Fruit fly (Drosophila melanogaster) whole organism, adult: ENCODE results near the gene CG10907.
A peak's percentile ranks its signal among the peaks of the same experiment; 100 is the strongest.

Experiments
- CG11617 ChIP-seq: fragments of 200-800 bp; sonication (Bioruptor generic); optimal IDR thresholded peaks from 2 replicates; lab custom pipeline; 2017; ENCODE audit warnings: mild to moderate bottlenecking, missing biosample characterization, missing genetic modification reagents, missing genetic modification characterization
- CG14711 ChIP-seq: fragments of 200-800 bp; sonication (Bioruptor generic); optimal IDR thresholded peaks from 2 replicates; lab custom pipeline; 2018; ENCODE audit warnings: missing biosample characterization, mild to moderate bottlenecking, missing genetic modification characterization, moderate library complexity
- CG1620 ChIP-seq: fragments of 200-800 bp; sonication (Bioruptor generic); optimal IDR thresholded peaks from 2 replicates; lab custom pipeline; 2016; ENCODE audit warnings: missing biosample characterization, missing genetic modification characterization
- CG33017 ChIP-seq: fragments of 200-800 bp; sonication (Bioruptor generic); optimal IDR thresholded peaks from 2 replicates; lab custom pipeline; 2018; ENCODE audit warnings: missing biosample characterization, mild to moderate bottlenecking, missing genetic modification characterization, moderate library complexity
- CG7045 ChIP-seq: fragments of 200-800 bp; sonication (Bioruptor generic); optimal IDR thresholded peaks from 2 replicates; lab custom pipeline; 2017; ENCODE audit warnings: missing biosample characterization, mild to moderate bottlenecking, missing genetic modification characterization
- CG7101 ChIP-seq: fragments of 200-800 bp; sonication (Bioruptor generic); optimal IDR thresholded peaks from 2 replicates; lab custom pipeline; 2018; ENCODE audit warnings: missing biosample characterization, mild to moderate bottlenecking, missing genetic modification characterization, moderate library complexity
- Clk ChIP-seq: fragments of 200-800 bp; sonication (Bioruptor generic); optimal IDR thresholded peaks from 2 replicates; lab custom pipeline; 2017; ENCODE audit warnings: missing biosample characterization, missing genetic modification characterization
- Crg-1 ChIP-seq: fragments of 200-800 bp; sonication (Bioruptor generic); optimal IDR thresholded peaks from 2 replicates; lab custom pipeline; 2016; ENCODE audit warnings: missing biosample characterization, missing genetic modification characterization
- Mnt ChIP-seq: fragments of 200-800 bp; sonication (Bioruptor generic); optimal IDR thresholded peaks from 2 replicates; lab custom pipeline; 2016; ENCODE audit warnings: missing biosample characterization, mild to moderate bottlenecking, missing genetic modification characterization
- cic ChIP-seq: fragments of 200-800 bp; sonication (Bioruptor generic); optimal IDR thresholded peaks from 2 replicates; lab custom pipeline; 2017; ENCODE audit warnings: missing biosample characterization, mild to moderate bottlenecking, missing genetic modification characterization, moderate library complexity
- ovo ChIP-seq: fragments of 200-800 bp; sonication (Bioruptor generic); optimal IDR thresholded peaks from 2 replicates; lab custom pipeline; 2016; ENCODE audit warnings: missing biosample characterization, missing genetic modification characterization
- pad ChIP-seq: fragments of 200-800 bp; sonication (Bioruptor generic); optimal IDR thresholded peaks from 3 replicates; lab custom pipeline; 2017; ENCODE audit warnings: missing biosample characterization, missing genetic modification characterization, mild to moderate bottlenecking, moderate library complexity, missing genetic modification reagents
- tj ChIP-seq: fragments of 200-800 bp; sonication (Bioruptor generic); optimal IDR thresholded peaks from 3 replicates; lab custom pipeline; 2017; ENCODE audit warnings: missing biosample characterization, mild to moderate bottlenecking, missing genetic modification characterization, moderate library complexity

dm6 chr3L:11772608-11773017 is 20.7 kb upstream of the CG10907 start:
- TF ChIP-seq cic (GFP tag; lab: Kevin White, UChicago), result peak; percentile 64
- no peak for TF ChIP-seq CG33017
- TF ChIP-seq CG1620 (GFP tag; lab: Kevin White, UChicago), result no peak
- no peak for TF ChIP-seq Crg-1 (GFP tag; lab: Kevin White, UChicago)
- no peak for TF ChIP-seq pad (GFP tag; lab: Kevin White, UChicago)
- TF ChIP-seq CG14711 (tag; lab: Kevin White, UChicago), result no peak
- no peak for TF ChIP-seq Clk (GFP tag; lab: Kevin White, UChicago)
- TF ChIP-seq CG7045 (GFP tag; lab: Kevin White, UChicago), result no peak
- TF ChIP-seq CG7101 (tag; lab: Kevin White, UChicago), result peak; percentile 5
- TF ChIP-seq Mnt, result peak; percentile 18
- TF ChIP-seq ovo (GFP tag; lab: Kevin White, UChicago), result no peak
- no peak for TF ChIP-seq tj (GFP tag; lab: Kevin White, UChicago)
- TF ChIP-seq CG11617 (GFP tag; lab: Kevin White, UChicago), result no peak
